Fruit fly (Drosophila melanogaster) whole organism, prepupa: ENCODE measurements around the gene CG5568.
A peak's percentile ranks its signal among the peaks of the same experiment; 100 is the strongest.

ENCODE experiments used
- CG10669 ChIP-seq: fragments of 200-800 bp; sonication (Bioruptor generic); optimal IDR thresholded peaks from 3 replicates; lab custom pipeline; 2018; ENCODE audit warnings: missing biosample characterization, mild to moderate bottlenecking, missing genetic modification characterization, moderate library complexity
- CG11762 ChIP-seq: fragments of 200-800 bp; sonication (Bioruptor generic); optimal IDR thresholded peaks from 3 replicates; lab custom pipeline; 2016; ENCODE audit warnings: missing biosample characterization, missing genetic modification characterization; ENCODE audit not compliant: insufficient read depth
- CG15336 ChIP-seq: fragments of 200-800 bp; sonication (Bioruptor generic); IDR thresholded peaks from 2 replicates; pipeline ENCODE4 v1.3.6; 2022; ENCODE audit warnings: missing biosample characterization, missing genetic modification characterization
- CG1621 ChIP-seq: fragments of 200-800 bp; sonication (Bioruptor generic); optimal IDR thresholded peaks from 3 replicates; lab custom pipeline; 2018; ENCODE audit warnings: missing biosample characterization, mild to moderate bottlenecking, missing genetic modification characterization
- CG32006 ChIP-seq: fragments of 200-800 bp; sonication (Bioruptor generic); optimal IDR thresholded peaks from 3 replicates; lab custom pipeline; 2017; ENCODE audit warnings: missing biosample characterization, mild to moderate bottlenecking, missing genetic modification characterization
- CG34406 ChIP-seq: fragments of 200-800 bp; sonication (Bioruptor generic); optimal IDR thresholded peaks from 3 replicates; lab custom pipeline; 2016; ENCODE audit warnings: missing biosample characterization, missing genetic modification characterization
- CG3919 ChIP-seq: fragments of 200-800 bp; sonication (Bioruptor generic); optimal IDR thresholded peaks from 3 replicates; lab custom pipeline; 2016; ENCODE audit warnings: missing biosample characterization, missing genetic modification characterization
- CG6163 ChIP-seq: fragments of 200-800 bp; sonication (Bioruptor generic); IDR thresholded peaks from 3 replicates; pipeline ENCODE4 v1.3.6; 2022; ENCODE audit warnings: missing biosample characterization, missing genetic modification characterization
- CG6792 ChIP-seq: fragments of 200-800 bp; sonication (Bioruptor generic); optimal IDR thresholded peaks from 3 replicates; lab custom pipeline; 2016; ENCODE audit warnings: missing biosample characterization, missing genetic modification characterization
- CG8119 ChIP-seq: fragments of 200-800 bp; sonication (Bioruptor generic); IDR thresholded peaks from 3 replicates; pipeline ENCODE4 v1.3.6; 2022; ENCODE audit warnings: missing biosample characterization, missing genetic modification characterization
- CG8319 ChIP-seq: fragments of 200-800 bp; sonication (Bioruptor generic); optimal IDR thresholded peaks from 3 replicates; lab custom pipeline; 2016; ENCODE audit warnings: missing biosample characterization, missing genetic modification characterization
- CG9139 ChIP-seq: fragments of 200-800 bp; sonication (Bioruptor generic); optimal IDR thresholded peaks from 3 replicates; lab custom pipeline; 2017; ENCODE audit warnings: missing biosample characterization, mild to moderate bottlenecking, missing genetic modification characterization
- Eip75B ChIP-seq: fragments of 200-800 bp; sonication (Bioruptor generic); optimal IDR thresholded peaks from 3 replicates; lab custom pipeline; 2016; ENCODE audit warnings: missing biosample characterization, missing genetic modification characterization
- Eip78C ChIP-seq: fragments of 200-800 bp; sonication (Bioruptor generic); peaks from one replicate; lab custom pipeline; 2016; ENCODE audit warnings: missing biosample characterization, missing genetic modification characterization
- Eip93F ChIP-seq: fragments of 200-800 bp; sonication (Bioruptor generic); optimal IDR thresholded peaks from 2 replicates; lab custom pipeline; 2016; ENCODE audit warnings: missing biosample characterization, mild to moderate bottlenecking, missing genetic modification characterization
- Ets96B ChIP-seq: fragments of 200-800 bp; optimal IDR thresholded peaks from 2 replicates; lab custom pipeline; 2019; ENCODE audit warnings: missing biosample characterization, mild to moderate bottlenecking, missing genetic modification characterization, moderate library complexity
- Gug ChIP-seq: fragments of 200-800 bp; sonication (Bioruptor generic); IDR thresholded peaks from 2 replicates; pipeline ENCODE4 v1.3.6; 2022; ENCODE audit warnings: missing biosample characterization, missing genetic modification characterization
- Hr39 ChIP-seq: fragments of 200-800 bp; sonication (Bioruptor generic); optimal IDR thresholded peaks from 2 replicates; lab custom pipeline; 2016; ENCODE audit warnings: missing biosample characterization, missing genetic modification characterization
- Hr4 ChIP-seq: fragments of 200-800 bp; sonication (Bioruptor generic); optimal IDR thresholded peaks from 3 replicates; lab custom pipeline; 2016; ENCODE audit warnings: missing biosample characterization, missing genetic modification characterization
- Lpt ChIP-seq: fragments of 200-800 bp; sonication (Bioruptor generic); optimal IDR thresholded peaks from 3 replicates; lab custom pipeline; 2016; ENCODE audit warnings: missing biosample characterization, missing genetic modification characterization
- OdsH ChIP-seq: fragments of 200-800 bp; sonication (Bioruptor generic); optimal IDR thresholded peaks from 3 replicates; lab custom pipeline; 2016; ENCODE audit warnings: missing biosample characterization, missing genetic modification characterization
- Smox ChIP-seq: fragments of 200-800 bp; sonication (Bioruptor generic); optimal IDR thresholded peaks from 3 replicates; lab custom pipeline; 2016; ENCODE audit warnings: missing biosample characterization, missing genetic modification characterization
- Sox102F ChIP-seq: fragments of 200-800 bp; sonication (Bioruptor generic); optimal IDR thresholded peaks from 2 replicates; lab custom pipeline; 2016; ENCODE audit warnings: missing biosample characterization, mild to moderate bottlenecking, missing genetic modification characterization
- Sox14 ChIP-seq: fragments of 200-800 bp; sonication (Bioruptor generic); optimal IDR thresholded peaks from 3 replicates; lab custom pipeline; 2016; ENCODE audit warnings: missing biosample characterization, missing genetic modification characterization
- achi ChIP-seq: fragments of 200-800 bp; sonication (Bioruptor generic); optimal IDR thresholded peaks from 3 replicates; lab custom pipeline; 2016; ENCODE audit warnings: missing biosample characterization, missing genetic modification characterization
- cyc ChIP-seq: fragments of 200-800 bp; sonication (Bioruptor generic); optimal IDR thresholded peaks from 3 replicates; lab custom pipeline; 2016; ENCODE audit warnings: missing biosample characterization, missing genetic modification characterization
- dsx ChIP-seq: fragments of 200-800 bp; optimal IDR thresholded peaks from 3 replicates; lab custom pipeline; 2019; ENCODE audit warnings: missing biosample characterization, mild to moderate bottlenecking, missing genetic modification characterization, moderate library complexity; ENCODE audit not compliant: poor library complexity, severe bottlenecking
- eg ChIP-seq: fragments of 200-800 bp; sonication (Bioruptor generic); IDR thresholded peaks from 3 replicates; pipeline ENCODE4 v1.3.6; 2022; ENCODE audit warnings: missing biosample characterization, missing genetic modification characterization
- fd59A ChIP-seq: fragments of 200-800 bp; sonication (Bioruptor generic); optimal IDR thresholded peaks from 2 replicates; lab custom pipeline; 2017; ENCODE audit warnings: missing biosample characterization, mild to moderate bottlenecking, missing genetic modification characterization, missing genetic modification reagents
- fd85E ChIP-seq: fragments of 200-800 bp; sonication (Bioruptor generic); optimal IDR thresholded peaks from 3 replicates; lab custom pipeline; 2016; ENCODE audit warnings: missing biosample characterization, missing genetic modification characterization
- fkh ChIP-seq: fragments of 200-800 bp; sonication (Bioruptor generic); optimal IDR thresholded peaks from 3 replicates; lab custom pipeline; 2017; ENCODE audit warnings: missing biosample characterization, mild to moderate bottlenecking, missing genetic modification characterization, moderate library complexity
- lz ChIP-seq: fragments of 200-800 bp; sonication (Bioruptor generic); optimal IDR thresholded peaks from 3 replicates; lab custom pipeline; 2016; ENCODE audit warnings: missing biosample characterization, missing genetic modification characterization
- pdm3 ChIP-seq: fragments of 200-800 bp; sonication (Bioruptor generic); optimal IDR thresholded peaks from 3 replicates; lab custom pipeline; 2016; ENCODE audit warnings: missing biosample characterization, missing genetic modification characterization
- salr ChIP-seq, 2 experiments: fragments of 200-800 bp; sonication (Bioruptor generic); optimal IDR thresholded peaks; 3 replicates each; lab custom pipeline; 2016 to 2018; ENCODE audit warnings: missing biosample characterization in 2 of 2, missing genetic modification characterization in 2 of 2, mild to moderate bottlenecking in 1 of 2
- ss ChIP-seq, 2 experiments: fragments of 200-800 bp; sonication (Bioruptor generic); optimal IDR thresholded peaks; 2 replicates in 1 of 2; 3 replicates in 1 of 2; lab custom pipeline; 2017 to 2018; ENCODE audit warnings: mild to moderate bottlenecking in 2 of 2, missing biosample characterization in 2 of 2, missing genetic modification characterization in 2 of 2, moderate library complexity in 1 of 2
- svp ChIP-seq: fragments of 200-800 bp; sonication (Bioruptor generic); peaks from one replicate; lab custom pipeline; 2016; ENCODE audit warnings: missing biosample characterization, missing genetic modification characterization

The CG5568 gene

dm6 chr3L:5893063-5893462 lies 21.8 kb downstream of the CG5568 start:
- TF ChIP-seq Hr39 (GFP tag; lab: Kevin White, UChicago) (no peak), salr (GFP tag; optimal IDR thresholded peaks at IDR 0.05; lab: Kevin White, UChicago) (no peak), CG15336 (GFP tag; lab: Robert Waterston, UW) (no peak), CG34406 (no peak), Gug (GFP tag; lab: Robert Waterston, UW) (no peak), Sox14 (GFP tag; lab: Kevin White, UChicago) (no peak), CG9139 (GFP tag; lab: Kevin White, UChicago) (no peak), CG6163 (GFP tag; lab: Robert Waterston, UW) (no peak), fd85E (no peak), eg (GFP tag; lab: Robert Waterston, UW) (no peak)

dm6 chr3L:5897228-5897688 lies 26.0 kb downstream of the CG5568 start, which contains the start of the genes PolE2 and CG5592:
TSS of gene PolE2 (minus strand) at chr3L:5897435.
TSS of gene CG5592 (plus strand) at chr3L:5897638.
- TF ChIP-seq CG9139 (GFP tag; lab: Kevin White, UChicago) (no peak), Hr39 (GFP tag; lab: Kevin White, UChicago) (no peak), Eip93F (no peak), Sox14 (GFP tag; lab: Kevin White, UChicago) (no peak), dsx (GFP tag; lab: Kevin White, UChicago) (no peak), OdsH (no peak), svp (GFP tag; lab: Kevin White, UChicago) (no peak), CG11762 (GFP tag; lab: Kevin White, UChicago) (no peak), Ets96B (tag; lab: Kevin White, UChicago) (no peak), ss (GFP tag; optimal IDR thresholded peaks at IDR 0.05; lab: Kevin White, UChicago) (no peak), CG32006 (GFP tag; lab: Kevin White, UChicago) (no peak), CG8319 (GFP tag; lab: Kevin White, UChicago) (no peak), Eip78C (GFP tag; lab: Kevin White, UChicago) (no peak), CG3919 (no peak), lz (GFP tag; lab: Kevin White, UChicago) (no peak), Lpt (GFP tag; lab: Kevin White, UChicago) (no peak), cyc (GFP tag; lab: Kevin White, UChicago) (no peak), Eip75B (no peak)

dm6 chr3L:5899305-5899704 lies 28.0 kb downstream of the CG5568 start, which contains the start of gene CG32409:
TSS of gene CG32409 (plus strand) at chr3L:5899528.
- TF ChIP-seq Smox, result no peak
- no peak for TF ChIP-seq Eip78C (GFP tag; lab: Kevin White, UChicago)
- TF ChIP-seq CG6792, result no peak
- no peak for TF ChIP-seq pdm3
- TF ChIP-seq CG8119, result no peak
- TF ChIP-seq cyc (GFP tag; lab: Kevin White, UChicago), result no peak
- no peak for TF ChIP-seq Hr4 (GFP tag; lab: Kevin White, UChicago)
- no peak for TF ChIP-seq OdsH
- TF ChIP-seq achi (GFP tag; lab: Kevin White, UChicago), result no peak
- no peak for TF ChIP-seq Sox102F (GFP tag; lab: Kevin White, UChicago)
- TF ChIP-seq fd59A (GFP tag; lab: Kevin White, UChicago), result no peak
- TF ChIP-seq CG10669 (GFP tag; lab: Kevin White, UChicago), result no peak
- TF ChIP-seq CG15336 (GFP tag; lab: Robert Waterston, UW), result no peak
- TF ChIP-seq fkh (GFP tag; lab: Kevin White, UChicago), result no peak
- TF ChIP-seq, all 60 proteins: peak for 0

dm6 chr3L:5902189-5902765 lies 31.0 kb downstream of the CG5568 start, which contains the start of gene QC:
TSS of gene QC (minus strand) at chr3L:5902456.
- TF ChIP-seq CG15336 (GFP tag; lab: Robert Waterston, UW) (peak; percentile 15; the same call in 1 of the 2 replicates), CG1621 (tag; lab: Kevin White, UChicago) (peak; percentile 54), Sox14 (GFP tag; lab: Kevin White, UChicago) (no peak), Eip78C (GFP tag; lab: Kevin White, UChicago) (peak; percentile 58)
